Worm (Caenorhabditis elegans) whole organism, L4 larva: ENCODE measurements around the gene Y113G7B.11.

Source experiments
- F10B5.3 ChIP-seq: sonication (generic microtip); optimal IDR thresholded peaks from 2 replicates; lab custom pipeline; 2016; ENCODE audit warnings: mild to moderate bottlenecking, missing genetic modification characterization, missing compliant biosample characterization
- F44E2.7 ChIP-seq: fragments of 200-800 bp; sonication (Bioruptor generic); IDR thresholded peaks from 2 replicates; pipeline ENCODE4 v2.1.2; 2022; ENCODE audit warnings: missing genetic modification characterization, missing compliant biosample characterization
- daf-8 ChIP-seq: fragments of 200-800 bp; sonication (Bioruptor generic); IDR thresholded peaks from 2 replicates; pipeline ENCODE4 v1.3.6; 2022; ENCODE audit warnings: missing genetic modification characterization, missing compliant biosample characterization
- lin-39 ChIP-seq: fragments of 150-350 bp; optimal IDR thresholded peaks from 2 replicates; lab custom pipeline; 2014; ENCODE audit warnings: missing biosample characterization, missing genetic modification reagents, missing genetic modification characterization
- nhr-11 ChIP-seq: fragments of 150-350 bp; optimal IDR thresholded peaks from 2 replicates; lab custom pipeline; 2014; ENCODE audit warnings: missing biosample characterization, missing genetic modification characterization
- nhr-237 ChIP-seq: sonication (generic microtip); optimal IDR thresholded peaks from 2 replicates; lab custom pipeline; 2017; ENCODE audit warnings: missing biosample characterization, missing genetic modification characterization
- nhr-28 ChIP-seq: fragments of 150-350 bp; optimal IDR thresholded peaks from 2 replicates; lab custom pipeline; 2014; ENCODE audit warnings: missing biosample characterization, missing genetic modification characterization
- nhr-76 ChIP-seq: fragments of 150-350 bp; optimal IDR thresholded peaks from 2 replicates; lab custom pipeline; 2014; ENCODE audit warnings: missing biosample characterization, missing genetic modification characterization
- snpc-4 ChIP-seq: fragments of 150-350 bp; optimal IDR thresholded peaks from 2 replicates; lab custom pipeline; 2014; ENCODE audit warnings: missing biosample characterization, missing genetic modification characterization
- spr-3 ChIP-seq: fragments of 200-800 bp; sonication (Bioruptor generic); optimal IDR thresholded peaks from 2 replicates; lab custom pipeline; 2018; ENCODE audit warnings: mild to moderate bottlenecking, missing genetic modification characterization, missing compliant biosample characterization

DNA sequence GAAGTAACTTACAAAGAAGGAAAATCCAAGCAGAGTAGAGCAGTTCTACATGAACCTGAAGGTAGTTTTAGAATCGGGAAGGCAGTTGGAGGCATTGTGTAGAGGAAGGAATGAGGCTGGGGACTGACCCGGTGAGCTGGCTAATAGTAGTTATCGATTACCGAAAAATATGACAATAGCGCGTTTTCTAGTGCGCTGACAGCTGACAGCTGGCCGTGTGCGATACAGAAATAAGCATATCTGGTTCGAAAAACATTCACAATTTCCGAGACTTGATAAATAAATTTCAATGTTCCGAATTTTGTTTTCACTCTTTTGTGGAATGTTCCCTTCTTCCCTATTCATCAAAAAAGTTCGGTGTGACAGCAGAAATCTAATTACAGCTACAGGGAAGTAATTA lies 9.0 kb downstream of the Y113G7B.11 start, which contains the start of the genes fbxb-59 and srbc-34:
- TF ChIP-seq F44E2.7 (GFP tag; lab: Robert Waterston, UW) (no peak), nhr-76 (no peak), nhr-11 (no peak), nhr-28 (tag; lab: Kevin White, UChicago) (no peak), snpc-4 (tag; lab: Kevin White, UChicago) (no peak), nhr-237 (tag; lab: Kevin White, UChicago) (no peak), lin-39 (tag; lab: Kevin White, UChicago) (no peak), spr-3 (GFP tag; lab: Kevin White, UChicago) (no peak), F10B5.3 (no peak), daf-8 (GFP tag; lab: Robert Waterston, UW) (no peak)
